Worm (Caenorhabditis elegans) whole organism, L3 larva: ENCODE measurements around the gene T24E12.1.

Experiments used
- eor-1 ChIP-seq, 2 experiments: fragments of 150-350 bp; optimal IDR thresholded peaks; 2 replicates each; lab custom pipeline; 2014 to 2018; ENCODE audit warnings: missing biosample characterization in 2 of 2, missing genetic modification characterization in 2 of 2
- nhr-12 ChIP-seq: fragments of 150-350 bp; optimal IDR thresholded peaks from 2 replicates; lab custom pipeline; 2014; ENCODE audit warnings: missing biosample characterization, missing genetic modification characterization
- nhr-28 ChIP-seq: fragments of 150-350 bp; optimal IDR thresholded peaks from 2 replicates; lab custom pipeline; 2014; ENCODE audit warnings: missing biosample characterization, missing genetic modification characterization
- pha-4 ChIP-seq: fragments of 150-350 bp; optimal IDR thresholded peaks from 2 replicates; lab custom pipeline; 2014; ENCODE audit warnings: missing biosample characterization, missing genetic modification reagents, missing genetic modification characterization

DNA sequence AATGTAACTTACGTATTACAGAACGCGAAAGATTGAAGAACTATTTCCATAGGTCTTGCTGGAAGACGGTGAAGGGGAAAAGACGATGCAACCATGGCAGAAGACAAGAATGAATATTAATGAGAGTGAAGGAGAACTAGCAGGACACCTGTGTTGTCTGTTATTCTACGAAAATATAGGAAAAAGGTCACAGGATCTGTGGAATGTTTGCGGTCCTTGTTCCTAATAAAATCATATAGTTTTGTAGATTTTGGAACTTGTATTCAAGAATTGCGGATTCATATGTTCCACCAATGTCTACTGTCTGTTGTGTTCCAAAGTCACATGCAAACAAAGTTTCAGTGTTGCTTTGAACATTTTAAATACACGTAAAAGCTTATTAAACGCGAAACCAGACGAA is 33.2 kb upstream of the T24E12.1 start, which contains the start of gene sdz-11:
- TF ChIP-seq pha-4, result no peak
- no peak for TF ChIP-seq eor-1 (tag; optimal IDR thresholded peaks at IDR 0.05; lab: Kevin White, UChicago)
- no peak for TF ChIP-seq nhr-28 (tag; lab: Kevin White, UChicago)
- no peak for TF ChIP-seq nhr-12 (tag; lab: Kevin White, UChicago)
